Fruit fly (Drosophila melanogaster) whole organism, embryonic: ENCODE results near the gene Iyd.

Experiments
- BEAF-32 ChIP-seq: fragments of 200-800 bp; sonication (Bioruptor generic); optimal IDR thresholded peaks from 3 replicates; lab custom pipeline; 2017; ENCODE audit warnings: missing biosample characterization, missing genetic modification characterization, mild to moderate bottlenecking, moderate library complexity, missing genetic modification reagents
- C15 ChIP-seq: fragments of 200-800 bp; sonication (Bioruptor generic); IDR thresholded peaks from 3 replicates; pipeline ENCODE4 v1.3.6; 2022; ENCODE audit warnings: missing biosample characterization, missing genetic modification characterization
- CG10267 ChIP-seq: fragments of 200-800 bp; sonication (Bioruptor generic); optimal IDR thresholded peaks from 2 replicates; lab custom pipeline; 2018; ENCODE audit warnings: missing biosample characterization, mild to moderate bottlenecking, missing genetic modification characterization, moderate library complexity
- CG10321 ChIP-seq: fragments of 200-800 bp; sonication (Bioruptor generic); IDR thresholded peaks from 2 replicates; pipeline ENCODE4 v1.3.6; 2022; ENCODE audit warnings: missing biosample characterization, missing genetic modification characterization
- CG10979 ChIP-seq: fragments of 200-800 bp; sonication (Bioruptor generic); optimal IDR thresholded peaks from 2 replicates; lab custom pipeline; 2018; ENCODE audit warnings: missing biosample characterization, mild to moderate bottlenecking, missing genetic modification characterization, moderate library complexity
- CG12299 ChIP-seq: fragments of 200-800 bp; sonication (Bioruptor generic); optimal IDR thresholded peaks from 2 replicates; lab custom pipeline; 2018; ENCODE audit warnings: missing biosample characterization, mild to moderate bottlenecking, missing genetic modification characterization
- CG12391 ChIP-seq: fragments of 200-800 bp; sonication (Bioruptor generic); optimal IDR thresholded peaks from 3 replicates; lab custom pipeline; 2018; ENCODE audit warnings: missing biosample characterization, mild to moderate bottlenecking, missing genetic modification characterization, moderate library complexity
- CG1602 ChIP-seq: fragments of 200-800 bp; sonication (Bioruptor generic); optimal IDR thresholded peaks from 3 replicates; lab custom pipeline; 2016; ENCODE audit warnings: missing biosample characterization, missing genetic modification characterization
- CG17361 ChIP-seq: fragments of 200-800 bp; sonication (Bioruptor generic); IDR thresholded peaks from 3 replicates; pipeline ENCODE4 v1.3.6; 2022; ENCODE audit warnings: missing biosample characterization, missing genetic modification characterization
- CG17802 ChIP-seq: fragments of 200-800 bp; sonication (Bioruptor generic); optimal IDR thresholded peaks from 2 replicates; lab custom pipeline; 2018; ENCODE audit warnings: missing biosample characterization, mild to moderate bottlenecking, missing genetic modification characterization, moderate library complexity
- CG18011 ChIP-seq: fragments of 200-800 bp; sonication (Bioruptor generic); optimal IDR thresholded peaks from 2 replicates; lab custom pipeline; 2017; ENCODE audit warnings: missing biosample characterization, missing genetic modification characterization, mild to moderate bottlenecking, moderate library complexity, missing genotype
- CG2116 ChIP-seq: fragments of 200-800 bp; sonication (Bioruptor generic); optimal IDR thresholded peaks from 3 replicates; lab custom pipeline; 2018; ENCODE audit warnings: missing biosample characterization, mild to moderate bottlenecking, missing genetic modification characterization
- CG30020 ChIP-seq: fragments of 200-800 bp; optimal IDR thresholded peaks from 2 replicates; lab custom pipeline; 2019; ENCODE audit warnings: missing biosample characterization, mild to moderate bottlenecking, missing genetic modification characterization, moderate library complexity
- CG30403 ChIP-seq: fragments of 200-800 bp; sonication (Bioruptor generic); optimal IDR thresholded peaks from 3 replicates; lab custom pipeline; 2016; ENCODE audit warnings: missing biosample characterization, missing genetic modification characterization
- CG31388 ChIP-seq: fragments of 200-800 bp; sonication (Bioruptor generic); optimal IDR thresholded peaks from 2 replicates; lab custom pipeline; 2016; ENCODE audit warnings: missing biosample characterization, missing genetic modification characterization
- CG32772 ChIP-seq: fragments of 200-800 bp; sonication (Bioruptor generic); IDR thresholded peaks from 2 replicates; pipeline ENCODE4 v1.3.6; 2022; ENCODE audit warnings: missing biosample characterization, missing genetic modification characterization
- CG34422 ChIP-seq: fragments of 200-800 bp; sonication (Bioruptor generic); IDR thresholded peaks from 3 replicates; pipeline ENCODE4 v1.3.6; 2022; ENCODE audit warnings: missing biosample characterization, missing genetic modification characterization
- CG4360 ChIP-seq: fragments of 200-800 bp; sonication (Bioruptor generic); IDR thresholded peaks from 2 replicates; pipeline ENCODE4 v1.3.6; 2022; ENCODE audit warnings: missing biosample characterization, missing genetic modification characterization
- CG4854 ChIP-seq: fragments of 200-800 bp; sonication (Bioruptor generic); optimal IDR thresholded peaks from 2 replicates; lab custom pipeline; 2016; ENCODE audit warnings: missing biosample characterization, missing genetic modification characterization, inconsistent platforms
- CG8944 ChIP-seq: fragments of 200-800 bp; sonication (Bioruptor generic); optimal IDR thresholded peaks from 3 replicates; lab custom pipeline; 2016; ENCODE audit warnings: missing biosample characterization, missing genetic modification characterization
- CG9727 ChIP-seq: fragments of 200-800 bp; sonication (Bioruptor generic); optimal IDR thresholded peaks from 3 replicates; lab custom pipeline; 2017; ENCODE audit warnings: missing biosample characterization, mild to moderate bottlenecking, missing genetic modification characterization
- Chrac-16 ChIP-seq: fragments of 200-800 bp; sonication (Bioruptor generic); optimal IDR thresholded peaks from 3 replicates; lab custom pipeline; 2016; ENCODE audit warnings: missing biosample characterization, missing genetic modification characterization
- CrebB ChIP-seq: fragments of 200-800 bp; sonication (Bioruptor generic); optimal IDR thresholded peaks from 3 replicates; lab custom pipeline; 2018; ENCODE audit warnings: missing biosample characterization, mild to moderate bottlenecking, missing genetic modification characterization
- GATAe ChIP-seq: fragments of 200-800 bp; sonication (Bioruptor generic); conservative IDR thresholded peaks from 2 replicates; pipeline ENCODE4 v1.3.6; 2022; ENCODE audit warnings: missing biosample characterization, missing genetic modification characterization
- Hsf ChIP-seq: fragments of 200-800 bp; sonication (Bioruptor generic); optimal IDR thresholded peaks from 3 replicates; lab custom pipeline; 2016; ENCODE audit warnings: missing biosample characterization, missing genetic modification characterization
- Jarid2 ChIP-seq: fragments of 200-800 bp; sonication (Bioruptor generic); optimal IDR thresholded peaks from 3 replicates; lab custom pipeline; 2017; ENCODE audit warnings: mild to moderate bottlenecking, missing biosample characterization, missing genetic modification reagents, missing genetic modification characterization
- NC2β ChIP-seq: fragments of 200-800 bp; sonication (Bioruptor generic); optimal IDR thresholded peaks from 2 replicates; lab custom pipeline; 2016; ENCODE audit warnings: missing biosample characterization, missing genetic modification characterization
- NfI ChIP-seq: fragments of 200-800 bp; sonication (Bioruptor generic); optimal IDR thresholded peaks from 3 replicates; lab custom pipeline; 2018; ENCODE audit warnings: missing biosample characterization, mild to moderate bottlenecking, missing genetic modification characterization, moderate library complexity
- Sox100B ChIP-seq: fragments of 200-800 bp; sonication (Bioruptor generic); optimal IDR thresholded peaks from 3 replicates; lab custom pipeline; 2018; ENCODE audit warnings: missing biosample characterization, mild to moderate bottlenecking, missing genetic modification characterization
- Xrp1 ChIP-seq: fragments of 200-800 bp; sonication (Bioruptor generic); IDR thresholded peaks from 2 replicates; pipeline ENCODE4 v1.3.6; 2022; ENCODE audit warnings: missing biosample characterization, missing genetic modification characterization
- abd-A ChIP-seq: fragments of 200-800 bp; sonication (Bioruptor generic); optimal IDR thresholded peaks from 3 replicates; lab custom pipeline; 2019; ENCODE audit warnings: missing biosample characterization, mild to moderate bottlenecking, missing genetic modification characterization, moderate library complexity
- aop ChIP-seq: fragments of 200-800 bp; sonication (Bioruptor generic); IDR thresholded peaks from 2 replicates; pipeline ENCODE4 v1.3.6; 2022; ENCODE audit warnings: missing biosample characterization, missing genetic modification characterization
- ash1 ChIP-seq: fragments of 200-800 bp; sonication (Bioruptor generic); optimal IDR thresholded peaks from 2 replicates; lab custom pipeline; 2018; ENCODE audit warnings: missing biosample characterization, mild to moderate bottlenecking, missing genetic modification characterization
- az2 ChIP-seq: fragments of 200-800 bp; sonication (Bioruptor generic); optimal IDR thresholded peaks from 3 replicates; lab custom pipeline; 2016; ENCODE audit warnings: missing biosample characterization, missing genetic modification characterization
- ci ChIP-seq: fragments of 200-800 bp; sonication (Bioruptor generic); IDR thresholded peaks from 3 replicates; pipeline ENCODE4 v1.3.6; 2022; ENCODE audit warnings: missing biosample characterization, missing genetic modification characterization
- croc ChIP-seq: fragments of 200-800 bp; sonication (Bioruptor generic); conservative IDR thresholded peaks from 3 replicates; pipeline ENCODE4 v1.3.6; 2022; ENCODE audit warnings: missing biosample characterization, missing genetic modification characterization
- crp ChIP-seq, 2 experiments: fragments of 200-800 bp; sonication (Bioruptor generic); optimal IDR thresholded peaks; 2 replicates in 1 of 2; 3 replicates in 1 of 2; lab custom pipeline; 2017; ENCODE audit warnings: missing biosample characterization in 2 of 2, missing genetic modification characterization in 2 of 2, mild to moderate bottlenecking in 1 of 2, moderate library complexity in 1 of 2
- dati ChIP-seq: fragments of 200-800 bp; sonication (Bioruptor generic); IDR thresholded peaks from 2 replicates; pipeline ENCODE4 v1.3.6; 2022; ENCODE audit warnings: missing biosample characterization, missing genetic modification characterization
- hbn ChIP-seq: fragments of 200-800 bp; sonication (Bioruptor generic); IDR thresholded peaks from 2 replicates; pipeline ENCODE4 v1.3.6; 2022; ENCODE audit warnings: missing biosample characterization, missing genetic modification characterization; ENCODE audit not compliant: partially characterized antibody
- onecut ChIP-seq: fragments of 200-800 bp; sonication (Bioruptor generic); IDR thresholded peaks from 2 replicates; pipeline ENCODE4 v1.3.6; 2022; ENCODE audit warnings: missing biosample characterization, missing genetic modification characterization
- otp ChIP-seq: fragments of 200-800 bp; sonication (Bioruptor generic); IDR thresholded peaks from 3 replicates; pipeline ENCODE4, ENCODE4 v1.3.6; 2022; ENCODE audit warnings: missing biosample characterization, missing genetic modification characterization
- pb ChIP-seq: fragments of 200-800 bp; sonication (Bioruptor generic); optimal IDR thresholded peaks from 3 replicates; lab custom pipeline; 2016; ENCODE audit warnings: missing biosample characterization, missing genetic modification characterization
- pho ChIP-seq: fragments of 200-800 bp; sonication (Bioruptor generic); optimal IDR thresholded peaks from 2 replicates; lab custom pipeline; 2016; ENCODE audit warnings: missing biosample characterization, missing genetic modification characterization
- pita ChIP-seq: fragments of 200-800 bp; sonication (Bioruptor generic); optimal IDR thresholded peaks from 2 replicates; lab custom pipeline; 2017; ENCODE audit warnings: missing biosample characterization, mild to moderate bottlenecking, missing genetic modification characterization
- sr ChIP-seq: fragments of 200-800 bp; sonication (Bioruptor generic); IDR thresholded peaks from 3 replicates; pipeline ENCODE4 v1.3.6; 2022; ENCODE audit warnings: missing biosample characterization, missing genetic modification characterization
- ssp ChIP-seq: fragments of 200-800 bp; sonication (Bioruptor generic); IDR thresholded peaks from 2 replicates; pipeline ENCODE4 v1.3.6; 2022; ENCODE audit warnings: missing biosample characterization, missing genetic modification characterization
- tna ChIP-seq: fragments of 200-800 bp; sonication (Bioruptor generic); IDR thresholded peaks from 2 replicates; pipeline ENCODE4 v1.3.6; 2022; ENCODE audit warnings: missing biosample characterization, missing genetic modification characterization; ENCODE audit not compliant: partially characterized antibody
- twi ChIP-seq: fragments of 200-800 bp; optimal IDR thresholded peaks from 2 replicates; lab custom pipeline; 2019; ENCODE audit warnings: missing biosample characterization, mild to moderate bottlenecking, missing genetic modification characterization, moderate library complexity
- tx ChIP-seq: fragments of 200-800 bp; sonication (Bioruptor generic); optimal IDR thresholded peaks from 2 replicates; lab custom pipeline; 2016; ENCODE audit warnings: missing biosample characterization, missing genetic modification characterization
- vvl ChIP-seq: fragments of 200-800 bp; sonication (Bioruptor generic); IDR thresholded peaks from 2 replicates; pipeline ENCODE4 v1.3.6; 2022; ENCODE audit warnings: missing biosample characterization, missing genetic modification characterization

The Iyd gene

dm6 chr3L:11091943-11092609 is 4.0 kb downstream of the Iyd start (continued):
- TF ChIP-seq CG1602 (peak; percentile 9), az2 (GFP tag; lab: Kevin White, UChicago) (peak; percentile 27), pita (GFP tag; lab: Kevin White, UChicago) (no peak), Jarid2 (GFP tag; lab: Kevin White, UChicago) (no peak), onecut (GFP tag; lab: Robert Waterston, UW) (peak; percentile 56; the same call in 1 of the 2 replicates), CG12391 (peak; percentile 34), Sox100B (peak; percentile 14), CG17361 (GFP tag; lab: Robert Waterston, UW) (no peak), CG10979 (tag; lab: Kevin White, UChicago) (peak; percentile 23), NfI (GFP tag; lab: Kevin White, UChicago) (peak; percentile 62), Chrac-16 (peak; percentile 30), twi (tag; lab: Kevin White, UChicago) (no peak), Hsf (GFP tag; lab: Kevin White, UChicago) (peak; percentile 57), sr (GFP tag; lab: Robert Waterston, UW) (peak; percentile 96), ssp (GFP tag; lab: Robert Waterston, UW) (no peak), CG32772 (GFP tag; lab: Robert Waterston, UW) (no peak), ci (peak; percentile 77; the same call in 2 of the 3 replicates), BEAF-32 (GFP tag; lab: Kevin White, UChicago) (peak; percentile 1), pb (peak; percentile 20), tna (GFP tag; lab: Robert Waterston, UW) (no peak), ash1 (GFP tag; lab: Kevin White, UChicago) (peak; percentile 55), tx (peak; percentile 25), aop (GFP tag; lab: Robert Waterston, UW) (no peak), CG12299 (no peak), croc (GFP tag; lab: Robert Waterston, UW) (no peak), pho (peak; percentile 48), CG34422 (GFP tag; lab: Robert Waterston, UW) (peak; percentile 58; the same call in 2 of the 3 replicates), dati (GFP tag; lab: Robert Waterston, UW) (no peak), C15 (GFP tag; lab: Robert Waterston, UW) (no peak), vvl (GFP tag; lab: Robert Waterston, UW) (peak; percentile 79), CG4854 (GFP tag; lab: Kevin White, UChicago) (peak; percentile 14), abd-A (no peak), CG30403 (GFP tag; lab: Kevin White, UChicago) (peak; percentile 53), CG31388 (GFP tag; lab: Kevin White, UChicago) (no peak), CG8944 (GFP tag; lab: Kevin White, UChicago) (peak; percentile 53), CG30020 (tag; lab: Kevin White, UChicago) (no peak), CG2116 (peak; percentile 6), CG17802 (tag; lab: Kevin White, UChicago) (peak; percentile 12), crp (GFP tag; optimal IDR thresholded peaks at IDR 0.05; lab: Kevin White, UChicago) (peak in 1 of 2 experiments; percentile 39), GATAe (GFP tag; lab: Robert Waterston, UW) (no peak), CrebB (tag; lab: Kevin White, UChicago) (no peak), CG10267 (tag; lab: Kevin White, UChicago) (peak; percentile 94), Xrp1 (GFP tag; lab: Robert Waterston, UW) (peak; percentile 57; the same call in 1 of the 2 replicates), CG4360 (GFP tag; lab: Robert Waterston, UW) (no peak), CG10321 (GFP tag; lab: Robert Waterston, UW) (no peak), otp (GFP tag; lab: Robert Waterston, UW) (no peak; the same call in 2 of the 3 replicates), CG9727 (GFP tag; lab: Kevin White, UChicago) (peak; percentile 47), hbn (GFP tag; lab: Robert Waterston, UW) (no peak; the same call in 1 of the 2 replicates), CG18011 (GFP tag; lab: Kevin White, UChicago) (no peak), NC2β (GFP tag; lab: Kevin White, UChicago) (peak; percentile 60)
